Fruit fly (Drosophila melanogaster) whole organism, prepupa: ENCODE data around the gene Cpr23B.

Source experiments
- Blimp-1 ChIP-seq: fragments of 200-800 bp; sonication (Bioruptor generic); optimal IDR thresholded peaks from 3 replicates; lab custom pipeline; 2017; ENCODE audit warnings: missing biosample characterization, missing genetic modification characterization, mild to moderate bottlenecking, moderate library complexity, missing genetic modification reagents
- Hr39 ChIP-seq: fragments of 200-800 bp; sonication (Bioruptor generic); optimal IDR thresholded peaks from 2 replicates; lab custom pipeline; 2016; ENCODE audit warnings: missing biosample characterization, missing genetic modification characterization

DNA sequence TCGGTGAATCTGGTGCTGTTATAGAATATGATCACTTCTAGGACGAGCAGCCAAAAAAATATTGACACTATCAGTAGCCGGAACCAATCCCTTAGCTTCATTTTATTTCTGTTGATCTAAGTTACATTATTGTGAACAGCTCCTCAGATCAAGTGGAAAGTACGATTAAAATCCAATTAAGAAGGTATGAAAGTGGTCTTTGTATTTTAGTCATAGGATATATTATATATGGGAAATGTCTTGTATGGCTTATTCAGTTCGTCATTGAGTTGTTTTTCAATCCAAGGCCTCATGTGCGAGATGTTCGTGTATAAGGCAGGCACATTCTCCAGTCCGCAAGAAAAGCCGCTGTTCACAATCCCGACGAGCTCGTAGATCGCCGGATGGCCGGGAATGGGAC lies 6.2 kb downstream of the Cpr23B start, which contains the start of gene CG18558:
- TF ChIP-seq Blimp-1 (GFP tag; lab: Kevin White, UChicago) = no peak
- no peak for TF ChIP-seq Hr39 (GFP tag; lab: Kevin White, UChicago)
